Fruit fly (Drosophila melanogaster) whole organism, embryonic: ENCODE measurements around the gene GatB.

Experiments
- Abd-B ChIP-seq: fragments of 200-800 bp; sonication (Bioruptor generic); optimal IDR thresholded peaks from 2 replicates; lab custom pipeline; 2018; ENCODE audit warnings: missing biosample characterization, mild to moderate bottlenecking, missing genetic modification characterization, moderate library complexity
- C15 ChIP-seq: fragments of 200-800 bp; sonication (Bioruptor generic); IDR thresholded peaks from 3 replicates; pipeline ENCODE4 v1.3.6; 2022; ENCODE audit warnings: missing biosample characterization, missing genetic modification characterization
- CG10147 ChIP-seq: fragments of 200-800 bp; sonication (Bioruptor generic); optimal IDR thresholded peaks from 2 replicates; lab custom pipeline; 2019; ENCODE audit warnings: missing biosample characterization, mild to moderate bottlenecking, missing genetic modification characterization, moderate library complexity
- CG10209 ChIP-seq: fragments of 200-800 bp; sonication (Bioruptor generic); optimal IDR thresholded peaks from 3 replicates; lab custom pipeline; 2017; ENCODE audit warnings: missing biosample characterization, mild to moderate bottlenecking, missing genetic modification characterization, missing genetic modification reagents
- CG15479 ChIP-seq: fragments of 200-800 bp; sonication (Bioruptor generic); optimal IDR thresholded peaks from 3 replicates; lab custom pipeline; 2019; ENCODE audit warnings: missing biosample characterization, mild to moderate bottlenecking, missing genetic modification characterization, moderate library complexity
- CG15696 ChIP-seq: fragments of 200-800 bp; sonication (Bioruptor generic); optimal IDR thresholded peaks from 2 replicates; lab custom pipeline; 2019; ENCODE audit warnings: missing biosample characterization, mild to moderate bottlenecking, missing genetic modification characterization, moderate library complexity
- CG31441 ChIP-seq: fragments of 200-800 bp; sonication (Bioruptor generic); IDR thresholded peaks from 2 replicates; pipeline ENCODE4 v1.3.6; 2022; ENCODE audit warnings: missing biosample characterization, missing genetic modification characterization
- CG34422 ChIP-seq: fragments of 200-800 bp; sonication (Bioruptor generic); IDR thresholded peaks from 3 replicates; pipeline ENCODE4 v1.3.6; 2022; ENCODE audit warnings: missing biosample characterization, missing genetic modification characterization
- CG6689 ChIP-seq: fragments of 200-800 bp; sonication (Bioruptor generic); IDR thresholded peaks from 2 replicates; pipeline ENCODE4 v1.3.6; 2022; ENCODE audit warnings: missing biosample characterization, missing genetic modification characterization
- CG6854 ChIP-seq: fragments of 200-800 bp; sonication (Bioruptor generic); optimal IDR thresholded peaks from 3 replicates; lab custom pipeline; 2017; ENCODE audit warnings: missing biosample characterization, mild to moderate bottlenecking, missing genetic modification characterization
- CG7271 ChIP-seq: fragments of 200-800 bp; sonication (Bioruptor generic); optimal IDR thresholded peaks from 2 replicates; lab custom pipeline; 2018; ENCODE audit warnings: missing biosample characterization, mild to moderate bottlenecking, missing genetic modification characterization, moderate library complexity
- CG8359 ChIP-seq: fragments of 200-800 bp; sonication (Bioruptor generic); optimal IDR thresholded peaks from 2 replicates; lab custom pipeline; 2017; ENCODE audit warnings: missing biosample characterization, mild to moderate bottlenecking, missing genetic modification characterization, borderline replicate concordance
- CG8388 ChIP-seq: fragments of 200-800 bp; sonication (Bioruptor generic); optimal IDR thresholded peaks from 2 replicates; lab custom pipeline; 2019; ENCODE audit warnings: missing biosample characterization, mild to moderate bottlenecking, missing genetic modification characterization, moderate library complexity
- CG9817 ChIP-seq: fragments of 200-800 bp; sonication (Bioruptor generic); optimal IDR thresholded peaks from 2 replicates; lab custom pipeline; 2018; ENCODE audit warnings: missing biosample characterization, mild to moderate bottlenecking, missing genetic modification characterization, moderate library complexity
- CHES-1-like ChIP-seq: fragments of 200-800 bp; sonication (Bioruptor generic); optimal IDR thresholded peaks from 2 replicates; lab custom pipeline; 2016; ENCODE audit warnings: missing biosample characterization, missing genetic modification characterization
- Chrac-16 ChIP-seq: fragments of 200-800 bp; sonication (Bioruptor generic); optimal IDR thresholded peaks from 3 replicates; lab custom pipeline; 2016; ENCODE audit warnings: missing biosample characterization, missing genetic modification characterization
- Dip2 ChIP-seq: fragments of 200-800 bp; sonication (Bioruptor generic); IDR thresholded peaks from 2 replicates; pipeline ENCODE4 v1.3.6; 2022; ENCODE audit warnings: missing biosample characterization, missing genetic modification characterization
- Dll ChIP-seq: fragments of 200-800 bp; sonication (Bioruptor generic); IDR thresholded peaks from 4 replicates; pipeline ENCODE4 v1.3.6; 2022; ENCODE audit warnings: missing biosample characterization, missing genetic modification characterization; ENCODE audit not compliant: partially characterized antibody
- Eip74EF ChIP-seq, 2 experiments: fragments of 200-800 bp in 1 of 2; fragments of >200 bp in 1 of 2; sonication (Bioruptor generic) in 1 of 2; optimal IDR thresholded peaks; 2 replicates each; lab custom pipeline; 2017 to 2019; ENCODE audit warnings: missing biosample characterization in 2 of 2, missing genetic modification characterization in 2 of 2, mild to moderate bottlenecking in 1 of 2, moderate library complexity in 1 of 2
- HLH4C ChIP-seq: fragments of 200-800 bp; sonication (Bioruptor generic); IDR thresholded peaks from 3 replicates; pipeline ENCODE4 v1.3.6; 2022; ENCODE audit warnings: missing biosample characterization, missing genetic modification characterization; ENCODE audit not compliant: partially characterized antibody
- Hr3 ChIP-seq: fragments of 200-800 bp; sonication (Bioruptor generic); optimal IDR thresholded peaks from 3 replicates; lab custom pipeline; 2016; ENCODE audit warnings: missing biosample characterization, missing genetic modification characterization
- Hr51 ChIP-seq, 2 experiments: fragments of 200-800 bp; sonication (Bioruptor generic); optimal IDR thresholded peaks; 2 replicates in 1 of 2; 3 replicates in 1 of 2; lab custom pipeline; 2016 to 2018; ENCODE audit warnings: missing biosample characterization in 2 of 2, missing genetic modification characterization in 2 of 2, mild to moderate bottlenecking in 1 of 2, moderate library complexity in 1 of 2
- Lpt ChIP-seq: fragments of >200 bp; optimal IDR thresholded peaks from 2 replicates; lab custom pipeline; 2018; ENCODE audit warnings: missing biosample characterization, missing genetic modification characterization
- Meics ChIP-seq: fragments of 200-800 bp; sonication (Bioruptor generic); optimal IDR thresholded peaks from 2 replicates; lab custom pipeline; 2017; ENCODE audit warnings: missing biosample characterization, mild to moderate bottlenecking, missing genetic modification characterization
- NC2α ChIP-seq: fragments of 200-800 bp; sonication (Bioruptor generic); optimal IDR thresholded peaks from 2 replicates; lab custom pipeline; 2016; ENCODE audit warnings: missing biosample characterization, missing genetic modification characterization
- Ptx1 ChIP-seq: fragments of 200-800 bp; sonication (Bioruptor generic); IDR thresholded peaks from 2 replicates; pipeline ENCODE4 v1.3.6; 2022; ENCODE audit warnings: missing biosample characterization, missing genetic modification characterization
- Side ChIP-seq: fragments of 200-800 bp; sonication (Bioruptor generic); optimal IDR thresholded peaks from 2 replicates; lab custom pipeline; 2016; ENCODE audit warnings: missing biosample characterization, missing genetic modification characterization
- Xbp1 ChIP-seq: fragments of 200-800 bp; sonication (Bioruptor generic); optimal IDR thresholded peaks from 3 replicates; lab custom pipeline; 2016; ENCODE audit warnings: missing biosample characterization, mild to moderate bottlenecking, missing genetic modification characterization
- al ChIP-seq: fragments of 200-800 bp; sonication (Bioruptor generic); IDR thresholded peaks from 2 replicates; pipeline ENCODE4 v1.3.6; 2022; ENCODE audit warnings: missing biosample characterization, missing genetic modification characterization
- bowl ChIP-seq: fragments of 200-800 bp; sonication (Bioruptor generic); IDR thresholded peaks from 2 replicates; pipeline ENCODE4 v1.3.6; 2022; ENCODE audit warnings: missing biosample characterization, missing genetic modification characterization
- cas ChIP-seq: fragments of 200-800 bp; sonication (Bioruptor generic); IDR thresholded peaks from 2 replicates; pipeline ENCODE4 v1.3.6; 2022; ENCODE audit warnings: missing biosample characterization, missing genetic modification characterization
- chm ChIP-seq: fragments of 200-800 bp; sonication (Bioruptor generic); IDR thresholded peaks from 2 replicates; pipeline ENCODE4 v1.3.6; 2022; ENCODE audit warnings: missing biosample characterization, missing genetic modification characterization
- ems ChIP-seq: fragments of 200-800 bp; sonication (Bioruptor generic); optimal IDR thresholded peaks from 3 replicates; lab custom pipeline; 2016; ENCODE audit warnings: missing biosample characterization, missing genetic modification characterization
- fru ChIP-seq: fragments of >200 bp; optimal IDR thresholded peaks from 2 replicates; lab custom pipeline; 2017
- ftz-f1 ChIP-seq: fragments of 200-800 bp; sonication (Bioruptor generic); optimal IDR thresholded peaks from 2 replicates; lab custom pipeline; 2016; ENCODE audit warnings: missing biosample characterization, missing genetic modification characterization
- grau ChIP-seq: fragments of 200-800 bp; optimal IDR thresholded peaks from 3 replicates; lab custom pipeline; 2019; ENCODE audit warnings: missing biosample characterization, mild to moderate bottlenecking, missing genetic modification characterization, moderate library complexity
- grn ChIP-seq: fragments of 200-800 bp; sonication (Bioruptor generic); optimal IDR thresholded peaks from 3 replicates; lab custom pipeline; 2017; ENCODE audit warnings: missing biosample characterization, missing genetic modification characterization
- gt ChIP-seq: fragments of 200-800 bp; sonication (Bioruptor generic); IDR thresholded peaks from 2 replicates; pipeline ENCODE4 v1.3.6; 2022; ENCODE audit warnings: missing biosample characterization, missing genetic modification characterization
- lbe ChIP-seq: fragments of 200-800 bp; sonication (Bioruptor generic); optimal IDR thresholded peaks from 2 replicates; lab custom pipeline; 2016; ENCODE audit warnings: missing biosample characterization, mild to moderate bottlenecking, missing genetic modification characterization
- pita ChIP-seq: fragments of 200-800 bp; sonication (Bioruptor generic); optimal IDR thresholded peaks from 2 replicates; lab custom pipeline; 2017; ENCODE audit warnings: missing biosample characterization, mild to moderate bottlenecking, missing genetic modification characterization
- ranshi ChIP-seq: fragments of 200-800 bp; sonication (Bioruptor generic); IDR thresholded peaks from 2 replicates; pipeline ENCODE4 v1.3.6; 2022; ENCODE audit warnings: missing biosample characterization, missing genetic modification characterization
- repo ChIP-seq: fragments of 200-800 bp; sonication (Bioruptor generic); optimal IDR thresholded peaks from 2 replicates; lab custom pipeline; 2016; ENCODE audit warnings: missing biosample characterization, missing genetic modification characterization
- row ChIP-seq: fragments of 200-800 bp; sonication (Bioruptor generic); IDR thresholded peaks from 3 replicates; pipeline ENCODE4 v1.3.6; 2022; ENCODE audit warnings: missing biosample characterization, missing genetic modification characterization
- scrt ChIP-seq: fragments of 200-800 bp; sonication (Bioruptor generic); optimal IDR thresholded peaks from 2 replicates; lab custom pipeline; 2018; ENCODE audit warnings: missing biosample characterization, mild to moderate bottlenecking, missing genetic modification characterization, moderate library complexity
- slbo ChIP-seq: fragments of 200-800 bp; sonication (Bioruptor generic); IDR thresholded peaks from 2 replicates; pipeline ENCODE4 v1.3.6; 2022; ENCODE audit warnings: missing biosample characterization, missing genetic modification characterization
- sr ChIP-seq: fragments of 200-800 bp; sonication (Bioruptor generic); IDR thresholded peaks from 3 replicates; pipeline ENCODE4 v1.3.6; 2022; ENCODE audit warnings: missing biosample characterization, missing genetic modification characterization
- ssp ChIP-seq: fragments of 200-800 bp; sonication (Bioruptor generic); IDR thresholded peaks from 2 replicates; pipeline ENCODE4 v1.3.6; 2022; ENCODE audit warnings: missing biosample characterization, missing genetic modification characterization
- sug ChIP-seq: fragments of 200-800 bp; optimal IDR thresholded peaks from 2 replicates; lab custom pipeline; 2019; ENCODE audit warnings: missing biosample characterization, mild to moderate bottlenecking, missing genetic modification characterization, moderate library complexity
- trem ChIP-seq: fragments of 200-800 bp; optimal IDR thresholded peaks from 3 replicates; lab custom pipeline; 2019; ENCODE audit warnings: missing biosample characterization, mild to moderate bottlenecking, missing genetic modification characterization, moderate library complexity
- usp ChIP-seq: fragments of >200 bp; optimal IDR thresholded peaks from 2 replicates; lab custom pipeline; 2017; ENCODE audit warnings: missing biosample characterization, missing genetic modification characterization
- wdn ChIP-seq: fragments of 200-800 bp; sonication (Bioruptor generic); IDR thresholded peaks from 2 replicates; pipeline ENCODE4 v1.3.6; 2022; ENCODE audit warnings: missing biosample characterization, missing genetic modification characterization
- zfh1 ChIP-seq: fragments of 200-800 bp; sonication (Bioruptor generic); IDR thresholded peaks from 3 replicates; pipeline ENCODE4 v1.3.6; 2022; ENCODE audit warnings: missing biosample characterization, missing genetic modification characterization

GatB gene

DNA sequence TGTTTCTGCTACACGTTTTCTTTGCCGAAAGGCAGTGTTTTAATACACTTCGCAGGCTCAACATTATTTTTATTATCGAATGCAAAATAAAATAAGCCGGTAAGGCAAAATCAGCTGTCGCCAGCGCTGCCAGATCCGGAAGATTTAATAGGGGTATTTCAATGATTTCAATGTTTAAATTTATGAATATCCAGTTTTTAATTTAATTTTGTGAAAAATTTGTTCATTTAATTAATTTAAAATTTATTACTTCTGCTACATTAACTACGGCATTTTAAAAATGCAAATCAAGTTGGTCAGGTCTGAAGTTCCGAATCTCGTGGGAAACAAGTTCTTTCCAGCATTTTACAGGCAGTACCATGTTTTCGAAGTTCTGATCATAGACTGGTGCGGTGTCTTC lies 18.8 kb upstream of the GatB start, which contains the start of gene Slimp (continued):
- TF ChIP-seq pita (no peak), repo (GFP tag; lab: Kevin White, UChicago) (no peak), CHES-1-like (GFP tag; lab: Kevin White, UChicago) (peak; percentile 2), Meics (GFP tag; lab: Kevin White, UChicago) (peak; percentile 17), grn (GFP tag; lab: Kevin White, UChicago) (no peak), sug (peak; percentile 21), wdn (GFP tag; lab: Robert Waterston, UW) (no peak), gt (no peak), ems (GFP tag; lab: Kevin White, UChicago) (no peak), Ptx1 (0 out of 2 replicates have a peak, but pooled peaks have one; percentile 20), CG6854 (GFP tag; lab: Kevin White, UChicago) (no peak), Xbp1 (GFP tag; lab: Kevin White, UChicago) (peak; percentile 5), Hr51 (GFP tag; optimal IDR thresholded peaks at IDR 0.05; lab: Kevin White, UChicago) (peak in 1 of 2 experiments; percentile 26), CG10209 (GFP tag; lab: Kevin White, UChicago) (no peak), HLH4C (GFP tag; lab: Robert Waterston, UW) (no peak), bowl (GFP tag; lab: Robert Waterston, UW) (no peak), Hr3 (GFP tag; lab: Kevin White, UChicago) (no peak), CG15479 (no peak), al (no peak), row (peak; percentile 47; the same call in 2 of the 3 replicates), CG7271 (tag; lab: Kevin White, UChicago) (no peak), Lpt (GFP tag; lab: Kevin White, UChicago) (no peak), Side (GFP tag; lab: Kevin White, UChicago) (no peak), CG31441 (GFP tag; lab: Robert Waterston, UW) (0 out of 2 replicates have a peak, but pooled peaks have one; percentile 24), sr (no peak), fru (no peak), lbe (GFP tag; lab: Kevin White, UChicago) (peak; percentile 7), chm (GFP tag; lab: Robert Waterston, UW) (no peak), Dll (GFP tag; lab: Robert Waterston, UW) (peak; percentile 52; the same call in 1 of the 4 replicates), NC2α (GFP tag; lab: Kevin White, UChicago) (no peak), ssp (GFP tag; lab: Robert Waterston, UW) (0 out of 2 replicates have a peak, but pooled peaks have one; percentile 10), Eip74EF (GFP tag; optimal IDR thresholded peaks at IDR 0.05; lab: Kevin White, UChicago) (no peak), Abd-B (GFP tag; lab: Kevin White, UChicago) (no peak), zfh1 (GFP tag; lab: Robert Waterston, UW) (no peak), trem (tag; lab: Kevin White, UChicago) (peak; percentile 28), ranshi (GFP tag; lab: Robert Waterston, UW) (no peak), CG15696 (tag; lab: Kevin White, UChicago) (no peak), CG8388 (GFP tag; lab: Kevin White, UChicago) (peak; percentile 5), C15 (no peak), scrt (GFP tag; lab: Kevin White, UChicago) (no peak), CG10147 (GFP tag; lab: Kevin White, UChicago) (peak; percentile 13), cas (no peak), grau (tag; lab: Kevin White, UChicago) (peak; percentile 40), CG9817 (tag; lab: Kevin White, UChicago) (peak; percentile 14), CG34422 (GFP tag; lab: Robert Waterston, UW) (peak; percentile 49; the same call in 1 of the 3 replicates), Chrac-16 (GFP tag; lab: Kevin White, UChicago) (peak; percentile 17), slbo (peak; percentile 29; the same call in 1 of the 2 replicates), CG6689 (GFP tag; lab: Robert Waterston, UW) (no peak), CG8359 (no peak), ftz-f1 (GFP tag; lab: Kevin White, UChicago) (no peak), Dip2 (no peak), usp (GFP tag; lab: Kevin White, UChicago) (no peak)
